Fruit fly (Drosophila melanogaster): ENCODE results near the gene futsch.

- TF ChIP-seq Side (GFP tag; optimal IDR thresholded peaks at IDR 0.05) = no peak
- no peak for TF ChIP-seq CG9797 (GFP tag; optimal IDR thresholded peaks at IDR 0.05)
- no peak for TF ChIP-seq nom (GFP tag; optimal IDR thresholded peaks at IDR 0.05)
- TF ChIP-seq CG10209 (GFP tag; optimal IDR thresholded peaks at IDR 0.05) = no peak
- no peak for TF ChIP-seq Hand (GFP tag; optimal IDR thresholded peaks at IDR 0.05)
- no peak for TF ChIP-seq CG6854 (GFP tag; optimal IDR thresholded peaks at IDR 0.05)
- no peak for TF ChIP-seq CG17829 (tag; optimal IDR thresholded peaks at IDR 0.05)
These were observed 24.6 kb upstream of the futsch start for dm6 chrX:1384232-1384631.

Data from whole organism, embryonic.